Worm (Caenorhabditis elegans) whole organism, L1 larva: Measurements from ENCODE around the gene ZK1098.3.

ENCODE experiments used
- C34B4.2 ChIP-seq: sonication (generic microtip); optimal IDR thresholded peaks from 2 replicates; lab custom pipeline; 2017; ENCODE audit warnings: mild to moderate bottlenecking, missing genetic modification characterization, missing compliant biosample characterization
- F16B12.6 ChIP-seq: fragments of 150-350 bp; optimal IDR thresholded peaks from 2 replicates; lab custom pipeline; 2014; ENCODE audit warnings: missing biosample characterization, missing genetic modification characterization
- Y116A8C.19 ChIP-seq: sonication (generic microtip); optimal IDR thresholded peaks from 2 replicates; lab custom pipeline; 2016; ENCODE audit warnings: missing compliant biosample characterization, missing genetic modification characterization, borderline replicate concordance
- blmp-1 ChIP-seq: fragments of 150-350 bp; optimal IDR thresholded peaks from 2 replicates; lab custom pipeline; 2014; ENCODE audit warnings: missing biosample characterization, missing genetic modification characterization
- ceh-82 ChIP-seq, 3 experiments: fragments of 150-350 bp in 1 of 3; sonication (generic microtip) in 2 of 3; optimal IDR thresholded peaks; 2 replicates each; lab custom pipeline; 2014 to 2017; ENCODE audit warnings: missing biosample characterization in 3 of 3, missing genetic modification characterization in 3 of 3
- ceh-88 ChIP-seq: fragments of 200-800 bp; sonication (Bioruptor generic); IDR thresholded peaks from 2 replicates; pipeline ENCODE4 v1.3.6; 2022; ENCODE audit warnings: missing genetic modification characterization, missing compliant biosample characterization
- ceh-90 ChIP-seq: sonication (generic microtip); optimal IDR thresholded peaks from 2 replicates; lab custom pipeline; 2016; ENCODE audit warnings: missing genetic modification characterization, missing compliant biosample characterization
- ces-1 ChIP-seq: fragments of 150-350 bp; optimal IDR thresholded peaks from 2 replicates; lab custom pipeline; 2014; ENCODE audit warnings: missing biosample characterization, missing genetic modification reagents, missing genetic modification characterization
- dpl-1 ChIP-seq, 3 experiments: fragments of 150-350 bp in 2 of 3; sonication (generic microtip) in 1 of 3; optimal IDR thresholded peaks; 2 replicates each; lab custom pipeline; 2014 to 2017; ENCODE audit warnings: missing biosample characterization in 3 of 3, missing genetic modification characterization in 3 of 3, missing genetic modification reagents in 3 of 3
- efl-1 ChIP-seq, 4 experiments: fragments of 150-350 bp; optimal IDR thresholded peaks in 3 of 4; peaks in 1 of 4; 1 replicate in 1 of 4; 2 replicates in 3 of 4; lab custom pipeline; 2014; ENCODE audit warnings: missing biosample characterization in 2 of 4, missing genetic modification characterization in 2 of 4, missing genetic modification reagents in 2 of 4
- efl-3 ChIP-seq: fragments of 200-800 bp; sonication (Bioruptor generic); optimal IDR thresholded peaks from 2 replicates; lab custom pipeline; 2018; ENCODE audit warnings: mild to moderate bottlenecking, missing genetic modification characterization, missing compliant biosample characterization
- egl-13 ChIP-seq: sonication (generic microtip); optimal IDR thresholded peaks from 2 replicates; lab custom pipeline; 2016; ENCODE audit warnings: missing genotype, missing genetic modification reagents, missing genetic modification characterization, missing compliant biosample characterization
- egl-27 ChIP-seq, 2 experiments: fragments of 150-350 bp in 1 of 2; sonication (generic microtip); optimal IDR thresholded peaks; 3 replicates each; lab custom pipeline; 2017 to 2018; ENCODE audit warnings: missing biosample characterization in 2 of 2, missing genetic modification characterization in 2 of 2, missing genetic modification reagents in 2 of 2
- elt-3 ChIP-seq, 6 experiments: fragments of 150-350 bp in 1 of 6; sonication (generic microtip); optimal IDR thresholded peaks; 2 replicates each; lab custom pipeline; 2017 to 2018; ENCODE audit warnings: missing biosample characterization in 6 of 6, missing genetic modification characterization in 6 of 6, inconsistent platforms in 1 of 6
- ets-5 ChIP-seq: fragments of 200-800 bp; sonication (Bioruptor generic); IDR thresholded peaks from 2 replicates; pipeline ENCODE4 v1.3.6; 2022; ENCODE audit warnings: missing genetic modification characterization, missing compliant biosample characterization
- fkh-8 ChIP-seq: sonication (generic microtip); optimal IDR thresholded peaks from 2 replicates; lab custom pipeline; 2016; ENCODE audit warnings: mild to moderate bottlenecking, missing genetic modification characterization, missing compliant biosample characterization
- fos-1 ChIP-seq: fragments of 150-350 bp; optimal IDR thresholded peaks from 2 replicates; lab custom pipeline; 2014; ENCODE audit warnings: missing biosample characterization, missing genetic modification characterization
- hlh-17 ChIP-seq: fragments of 200-800 bp; sonication (Bioruptor generic); optimal IDR thresholded peaks from 2 replicates; lab custom pipeline; 2018; ENCODE audit warnings: missing genetic modification characterization, mild to moderate bottlenecking, missing compliant biosample characterization, moderate library complexity, borderline replicate concordance
- hlh-4 ChIP-seq: sonication (generic microtip); optimal IDR thresholded peaks from 2 replicates; lab custom pipeline; 2016; ENCODE audit warnings: mild to moderate bottlenecking, missing genetic modification characterization, missing compliant biosample characterization
- hpl-2 ChIP-seq: fragments of 150-350 bp; optimal IDR thresholded peaks from 2 replicates; lab custom pipeline; 2014; ENCODE audit warnings: missing biosample characterization, missing genetic modification reagents, missing genetic modification characterization
- jun-1 ChIP-seq: fragments of 150-350 bp; optimal IDR thresholded peaks from 2 replicates; lab custom pipeline; 2014; ENCODE audit warnings: missing biosample characterization, missing genetic modification reagents, missing genetic modification characterization
- lin-14 ChIP-seq: fragments of 200-800 bp; sonication (Bioruptor generic); optimal IDR thresholded peaks from 2 replicates; lab custom pipeline; 2018; ENCODE audit warnings: mild to moderate bottlenecking, missing genetic modification characterization, moderate library complexity, missing compliant biosample characterization
- lsy-2 ChIP-seq, 2 experiments: fragments of 150-350 bp; optimal IDR thresholded peaks; 2 replicates each; lab custom pipeline; 2014; ENCODE audit warnings: missing biosample characterization in 2 of 2, missing genetic modification characterization in 2 of 2
- mab-9 ChIP-seq: fragments of 200-800 bp; sonication (Bioruptor generic); IDR thresholded peaks from 2 replicates; pipeline ENCODE4 v1.3.6; 2022; ENCODE audit warnings: missing genetic modification reagents, missing genetic modification characterization, missing compliant biosample characterization
- mef-2 ChIP-seq: fragments of 150-350 bp; optimal IDR thresholded peaks from 2 replicates; lab custom pipeline; 2014; ENCODE audit warnings: missing biosample characterization, missing genetic modification characterization
- mep-1 ChIP-seq: fragments of 150-350 bp; optimal IDR thresholded peaks from 2 replicates; lab custom pipeline; 2014; ENCODE audit warnings: missing biosample characterization, missing genetic modification characterization
- nhr-11 ChIP-seq: fragments of 150-350 bp; optimal IDR thresholded peaks from 2 replicates; lab custom pipeline; 2014; ENCODE audit warnings: missing biosample characterization, missing genetic modification characterization
- nhr-12 ChIP-seq: sonication (generic microtip); optimal IDR thresholded peaks from 2 replicates; lab custom pipeline; 2017; ENCODE audit warnings: missing biosample characterization, missing genetic modification characterization
- nhr-237 ChIP-seq: fragments of 150-350 bp; optimal IDR thresholded peaks from 2 replicates; lab custom pipeline; 2014; ENCODE audit warnings: missing biosample characterization, missing genetic modification characterization
- nhr-47 ChIP-seq: sonication (generic microtip); optimal IDR thresholded peaks from 2 replicates; lab custom pipeline; 2016; ENCODE audit warnings: mild to moderate bottlenecking, missing genetic modification characterization, moderate library complexity, missing compliant biosample characterization
- nhr-71 ChIP-seq: sonication (generic microtip); optimal IDR thresholded peaks from 2 replicates; lab custom pipeline; 2016; ENCODE audit warnings: mild to moderate bottlenecking, missing genetic modification characterization, moderate library complexity, missing compliant biosample characterization
- nhr-76 ChIP-seq: sonication (generic microtip); optimal IDR thresholded peaks from 2 replicates; lab custom pipeline; 2017; ENCODE audit warnings: missing biosample characterization, missing genetic modification characterization
- nhr-85 ChIP-seq: sonication (generic microtip); peaks from one replicate; lab custom pipeline; 2016; ENCODE audit warnings: missing genetic modification characterization, inconsistent platforms, missing compliant biosample characterization
- nhr-90 ChIP-seq: sonication (generic microtip); optimal IDR thresholded peaks from 2 replicates; lab custom pipeline; 2016; ENCODE audit warnings: mild to moderate bottlenecking, missing genetic modification characterization, missing compliant biosample characterization; ENCODE audit not compliant: poor library complexity
- pag-3 ChIP-seq: sonication (generic microtip); optimal IDR thresholded peaks from 2 replicates; lab custom pipeline; 2017; ENCODE audit warnings: missing genetic modification characterization, mild to moderate bottlenecking, missing compliant biosample characterization, antibody characterized with exemption, borderline replicate concordance; ENCODE audit not compliant: insufficient read depth
- pax-3 ChIP-seq: fragments of 200-800 bp; sonication (Bioruptor generic); optimal IDR thresholded peaks from 2 replicates; lab custom pipeline; 2018; ENCODE audit warnings: mild to moderate bottlenecking, missing genetic modification characterization, moderate library complexity, missing compliant biosample characterization
- pqm-1 ChIP-seq: sonication (generic microtip); optimal IDR thresholded peaks from 3 replicates; lab custom pipeline; 2017; ENCODE audit warnings: missing biosample characterization, missing genetic modification characterization
- snpc-4 ChIP-seq: fragments of 150-350 bp; optimal IDR thresholded peaks from 2 replicates; lab custom pipeline; 2014; ENCODE audit warnings: missing biosample characterization, missing genetic modification characterization
- sptf-1 ChIP-seq: fragments of 150-350 bp; optimal IDR thresholded peaks from 2 replicates; lab custom pipeline; 2014; ENCODE audit warnings: missing biosample characterization, missing genetic modification characterization
- swsn-7 ChIP-seq: sonication (generic microtip); optimal IDR thresholded peaks from 2 replicates; lab custom pipeline; 2016; ENCODE audit warnings: missing genetic modification characterization, missing compliant biosample characterization
- tbx-2 ChIP-seq: sonication (generic microtip); optimal IDR thresholded peaks from 2 replicates; lab custom pipeline; 2016; ENCODE audit warnings: missing genetic modification characterization, missing compliant biosample characterization
- tlp-1 ChIP-seq: fragments of 150-350 bp; optimal IDR thresholded peaks from 2 replicates; lab custom pipeline; 2014; ENCODE audit warnings: missing biosample characterization, missing genetic modification characterization
- unc-130 ChIP-seq: fragments of 150-350 bp; optimal IDR thresholded peaks from 2 replicates; lab custom pipeline; 2017; ENCODE audit warnings: missing biosample characterization, missing genetic modification characterization, inconsistent platforms
- unc-62 ChIP-seq: fragments of 150-350 bp; optimal IDR thresholded peaks from 2 replicates; lab custom pipeline; 2014; ENCODE audit warnings: missing biosample characterization, missing genetic modification reagents, missing genetic modification characterization
- unc-86 ChIP-seq: sonication (generic microtip); optimal IDR thresholded peaks from 2 replicates; lab custom pipeline; 2016; ENCODE audit warnings: missing genetic modification characterization, missing compliant biosample characterization
- unc-98 ChIP-seq: fragments of 200-800 bp; sonication (Bioruptor generic); IDR thresholded peaks from 2 replicates; pipeline ENCODE4 v1.3.6; 2022; ENCODE audit warnings: missing genetic modification characterization, missing compliant biosample characterization
- vab-15 ChIP-seq: sonication (generic microtip); optimal IDR thresholded peaks from 2 replicates; lab custom pipeline; 2017; ENCODE audit warnings: missing genotype, mild to moderate bottlenecking, missing genetic modification characterization, missing compliant biosample characterization
- xbp-1 ChIP-seq: sonication (generic microtip); optimal IDR thresholded peaks from 2 replicates; lab custom pipeline; 2016; ENCODE audit warnings: missing genetic modification characterization, missing compliant biosample characterization
- zip-4 ChIP-seq: fragments of 200-800 bp; sonication (Bioruptor generic); optimal IDR thresholded peaks from 2 replicates; lab custom pipeline; 2018; ENCODE audit warnings: mild to moderate bottlenecking, missing genetic modification characterization, moderate library complexity, missing compliant biosample characterization
- ztf-11 ChIP-seq, 2 experiments: sonication (generic microtip); optimal IDR thresholded peaks; 2 replicates each; lab custom pipeline; 2016 to 2017; ENCODE audit warnings: missing genetic modification characterization in 2 of 2, missing biosample characterization in 1 of 2, missing compliant biosample characterization in 1 of 2
- ztf-4 ChIP-seq: fragments of 150-350 bp; optimal IDR thresholded peaks from 2 replicates; lab custom pipeline; 2014; ENCODE audit warnings: missing biosample characterization, missing genetic modification characterization

The ZK1098.3 gene

ce11 chrIII:9521410-9522090 lies 17.0 kb downstream of the ZK1098.3 start, which contains the start of the genes clu-1 and prp-40:
TSS of gene clu-1 (minus strand) at chrIII:9521460.
TSS of gene prp-40 (plus strand) at chrIII:9522075.
- peak; percentile 88 to 89 for TF ChIP-seq efl-1 (optimal IDR thresholded peaks at IDR 0.05; lab: Kevin White, UChicago)
- TF ChIP-seq efl-1 (GFP tag; optimal IDR thresholded peaks at IDR 0.05 in 1 of 2; lab: Kevin White, UChicago) = peak; percentile 82 to 98
- no peak for TF ChIP-seq unc-62 (GFP tag; lab: Kevin White, UChicago)
- TF ChIP-seq ztf-11 (tag; optimal IDR thresholded peaks at IDR 0.05; lab: Kevin White, UChicago) = peak in 1 of 2 experiments; percentile 37
- TF ChIP-seq lsy-2 (tag; optimal IDR thresholded peaks at IDR 0.05; lab: Kevin White, UChicago) = peak; percentile 94 to 96
- TF ChIP-seq pag-3 (tag; lab: Kevin White, UChicago) = no peak
- no peak for TF ChIP-seq C34B4.2 (tag; lab: Kevin White, UChicago)
- TF ChIP-seq fkh-8 (tag; lab: Kevin White, UChicago) = peak; percentile 86
- peak; percentile 71 for TF ChIP-seq egl-13 (tag; lab: Kevin White, UChicago)
- TF ChIP-seq jun-1 = peak; percentile 81
- no peak for TF ChIP-seq egl-27 (tag; optimal IDR thresholded peaks at IDR 0.05; lab: Kevin White, UChicago)
- TF ChIP-seq nhr-237 (tag; lab: Kevin White, UChicago) = peak; percentile 55
- peak; percentile 90 to 92 (median 92) for TF ChIP-seq ceh-82 (tag; optimal IDR thresholded peaks at IDR 0.05; lab: Kevin White, UChicago)
- TF ChIP-seq Y116A8C.19 (tag; lab: Kevin White, UChicago) = no peak
- TF ChIP-seq snpc-4 (tag; lab: Kevin White, UChicago) = peak; percentile 78
- peak; percentile 76 for TF ChIP-seq mab-9
- TF ChIP-seq nhr-11 = peak; percentile 43
- TF ChIP-seq elt-3 (tag; optimal IDR thresholded peaks at IDR 0.05; lab: Kevin White, UChicago) = peak in 3 of 6 experiments; percentile 21 to 86 (median 68)
- peak; percentile 89 for TF ChIP-seq mep-1 (tag; lab: Kevin White, UChicago)
- TF ChIP-seq xbp-1 (tag; lab: Kevin White, UChicago) = peak; percentile 90
- TF ChIP-seq vab-15 = no peak
- peak; percentile 58 for TF ChIP-seq pax-3 (tag; lab: Kevin White, UChicago)
- TF ChIP-seq ztf-4 = peak; percentile 83
- no peak for TF ChIP-seq sptf-1
- TF ChIP-seq ces-1 (GFP tag; lab: Kevin White, UChicago) = no peak
- no peak for TF ChIP-seq pqm-1 (tag; lab: Kevin White, UChicago)
- TF ChIP-seq nhr-47 = peak; percentile 93
- peak; percentile 72 for TF ChIP-seq F16B12.6 (tag; lab: Kevin White, UChicago)
- no peak for TF ChIP-seq nhr-76
- TF ChIP-seq blmp-1 (tag; lab: Kevin White, UChicago) = no peak
- TF ChIP-seq unc-130 (tag; lab: Kevin White, UChicago) = peak; percentile 88
- peak; percentile 94 for TF ChIP-seq nhr-85
- no peak for TF ChIP-seq ceh-88
- TF ChIP-seq unc-98 (GFP tag; lab: Robert Waterston, UW) = no peak
- no peak for TF ChIP-seq hlh-17 (GFP tag; lab: Kevin White, UChicago)
- peak; percentile 52 for TF ChIP-seq zip-4 (GFP tag; lab: Kevin White, UChicago)
- no peak for TF ChIP-seq hlh-4 (tag; lab: Kevin White, UChicago)
- peak; percentile 86 for TF ChIP-seq nhr-90
- TF ChIP-seq tlp-1 (tag; lab: Kevin White, UChicago) = no peak
- peak; percentile 88 for TF ChIP-seq unc-86 (tag; lab: Kevin White, UChicago)
- TF ChIP-seq hpl-2 (GFP tag; lab: Kevin White, UChicago) = peak; percentile 70
- peak; percentile 92 for TF ChIP-seq tbx-2 (tag; lab: Kevin White, UChicago)
- TF ChIP-seq ceh-90 (tag; lab: Kevin White, UChicago) = no peak
- TF ChIP-seq mef-2 (tag; lab: Kevin White, UChicago) = peak; percentile 71
- peak; percentile 91 for TF ChIP-seq swsn-7 (tag; lab: Kevin White, UChicago)
- TF ChIP-seq ets-5 = no peak
- no peak for TF ChIP-seq efl-3 (GFP tag; lab: Kevin White, UChicago)
- peak; percentile 86 for TF ChIP-seq fos-1
- peak; percentile 83 to 87 (median 86) for TF ChIP-seq dpl-1 (GFP tag; optimal IDR thresholded peaks at IDR 0.05; lab: Kevin White, UChicago)
- no peak for TF ChIP-seq nhr-12 (tag; lab: Kevin White, UChicago)
- TF ChIP-seq lin-14 (GFP tag; lab: Kevin White, UChicago) = peak; percentile 90
- peak; percentile 94 for TF ChIP-seq nhr-71 (tag; lab: Kevin White, UChicago)
